Fruit fly (Drosophila melanogaster) whole organism, embryonic: ENCODE data around the gene mwh.

Source experiments
- ATbp ChIP-seq: fragments of 200-800 bp; sonication (Bioruptor generic); optimal IDR thresholded peaks from 2 replicates; lab custom pipeline; 2017; ENCODE audit warnings: missing biosample characterization, mild to moderate bottlenecking, missing genetic modification characterization, missing genetic modification reagents
- Abd-B ChIP-seq: fragments of 200-800 bp; sonication (Bioruptor generic); optimal IDR thresholded peaks from 2 replicates; lab custom pipeline; 2018; ENCODE audit warnings: missing biosample characterization, mild to moderate bottlenecking, missing genetic modification characterization, moderate library complexity
- Awh ChIP-seq: fragments of 200-800 bp; sonication (Bioruptor generic); IDR thresholded peaks from 2 replicates; pipeline ENCODE4, ENCODE4 v1.3.6; 2022; ENCODE audit warnings: missing biosample characterization, missing genetic modification characterization
- C15 ChIP-seq: fragments of 200-800 bp; sonication (Bioruptor generic); IDR thresholded peaks from 3 replicates; pipeline ENCODE4 v1.3.6; 2022; ENCODE audit warnings: missing biosample characterization, missing genetic modification characterization
- CG10267 ChIP-seq: fragments of 200-800 bp; sonication (Bioruptor generic); optimal IDR thresholded peaks from 2 replicates; lab custom pipeline; 2018; ENCODE audit warnings: missing biosample characterization, mild to moderate bottlenecking, missing genetic modification characterization, moderate library complexity
- CG10321 ChIP-seq: fragments of 200-800 bp; sonication (Bioruptor generic); IDR thresholded peaks from 2 replicates; pipeline ENCODE4 v1.3.6; 2022; ENCODE audit warnings: missing biosample characterization, missing genetic modification characterization
- CG12299 ChIP-seq: fragments of 200-800 bp; sonication (Bioruptor generic); optimal IDR thresholded peaks from 2 replicates; lab custom pipeline; 2018; ENCODE audit warnings: missing biosample characterization, mild to moderate bottlenecking, missing genetic modification characterization
- CG15514 ChIP-seq: fragments of 200-800 bp; sonication (Bioruptor generic); optimal IDR thresholded peaks from 3 replicates; lab custom pipeline; 2017; ENCODE audit warnings: missing biosample characterization, missing genetic modification characterization, mild to moderate bottlenecking, moderate library complexity, missing genetic modification reagents
- CG17328 ChIP-seq: fragments of 200-800 bp; sonication (Bioruptor generic); IDR thresholded peaks from 2 replicates; pipeline ENCODE4 v1.3.6; 2022; ENCODE audit warnings: missing biosample characterization, missing genetic modification characterization
- CG31365 ChIP-seq: fragments of 200-800 bp; sonication (Bioruptor generic); optimal IDR thresholded peaks from 2 replicates; lab custom pipeline; 2018; ENCODE audit warnings: missing biosample characterization, mild to moderate bottlenecking, missing genetic modification characterization
- CG3281 ChIP-seq: fragments of 200-800 bp; sonication (Bioruptor generic); optimal IDR thresholded peaks from 3 replicates; lab custom pipeline; 2017; ENCODE audit warnings: missing biosample characterization, mild to moderate bottlenecking, missing genetic modification characterization
- CG34224 ChIP-seq: fragments of 200-800 bp; sonication (Bioruptor generic); IDR thresholded peaks from 3 replicates; pipeline ENCODE4 v1.3.6; 2022; ENCODE audit warnings: missing biosample characterization, missing genetic modification characterization; ENCODE audit not compliant: partially characterized antibody
- CG4617 ChIP-seq: fragments of 200-800 bp; sonication (Bioruptor generic); optimal IDR thresholded peaks from 3 replicates; lab custom pipeline; 2016; ENCODE audit warnings: missing biosample characterization, missing genetic modification characterization, borderline replicate concordance
- CG4820 ChIP-seq: fragments of 200-800 bp; sonication (Bioruptor generic); optimal IDR thresholded peaks from 3 replicates; lab custom pipeline; 2016; ENCODE audit warnings: missing biosample characterization, missing genetic modification characterization
- CG4854 ChIP-seq: fragments of 200-800 bp; sonication (Bioruptor generic); optimal IDR thresholded peaks from 2 replicates; lab custom pipeline; 2016; ENCODE audit warnings: missing biosample characterization, missing genetic modification characterization, inconsistent platforms
- CG6683 ChIP-seq: fragments of 200-800 bp; sonication (Bioruptor generic); optimal IDR thresholded peaks from 2 replicates; lab custom pipeline; 2017; ENCODE audit warnings: missing biosample characterization, mild to moderate bottlenecking, missing genetic modification characterization, missing genetic modification reagents
- CG8359 ChIP-seq: fragments of 200-800 bp; sonication (Bioruptor generic); optimal IDR thresholded peaks from 2 replicates; lab custom pipeline; 2017; ENCODE audit warnings: missing biosample characterization, mild to moderate bottlenecking, missing genetic modification characterization, borderline replicate concordance
- CG9727 ChIP-seq: fragments of 200-800 bp; sonication (Bioruptor generic); optimal IDR thresholded peaks from 3 replicates; lab custom pipeline; 2017; ENCODE audit warnings: missing biosample characterization, mild to moderate bottlenecking, missing genetic modification characterization
- D19B ChIP-seq: fragments of 200-800 bp; sonication (Bioruptor generic); optimal IDR thresholded peaks from 2 replicates; lab custom pipeline; 2017; ENCODE audit warnings: missing biosample characterization, mild to moderate bottlenecking, missing genetic modification characterization
- Dbx ChIP-seq: fragments of 200-800 bp; sonication (Bioruptor generic); IDR thresholded peaks from 3 replicates; pipeline ENCODE4 v1.3.6; 2022; ENCODE audit warnings: missing biosample characterization, missing genetic modification characterization
- Fer1 ChIP-seq: fragments of 200-800 bp; sonication (Bioruptor generic); optimal IDR thresholded peaks from 2 replicates; lab custom pipeline; 2017; ENCODE audit warnings: missing biosample characterization, mild to moderate bottlenecking, missing genetic modification characterization
- HLH54F ChIP-seq: fragments of 200-800 bp; sonication (Bioruptor generic); optimal IDR thresholded peaks from 3 replicates; lab custom pipeline; 2016; ENCODE audit warnings: missing biosample characterization, missing genetic modification characterization
- Hey ChIP-seq: fragments of 200-800 bp; sonication (Bioruptor generic); optimal IDR thresholded peaks from 3 replicates; lab custom pipeline; 2018; ENCODE audit warnings: missing biosample characterization, mild to moderate bottlenecking, missing genetic modification characterization
- Hr78 ChIP-seq, 2 experiments: fragments of 200-800 bp in 1 of 2; fragments of >200 bp in 1 of 2; sonication (Bioruptor generic) in 1 of 2; optimal IDR thresholded peaks; 2 replicates each; lab custom pipeline; 2017 to 2019; ENCODE audit warnings: missing biosample characterization in 2 of 2, missing genetic modification characterization in 2 of 2, mild to moderate bottlenecking in 1 of 2, moderate library complexity in 1 of 2
- MBD-R2 ChIP-seq: fragments of 200-800 bp; sonication (Bioruptor generic); IDR thresholded peaks from 2 replicates; pipeline ENCODE4 v1.3.6; 2022; ENCODE audit warnings: missing biosample characterization, missing genetic modification characterization
- Nf-YB ChIP-seq: fragments of 200-800 bp; sonication (Bioruptor generic); optimal IDR thresholded peaks from 3 replicates; lab custom pipeline; 2019; ENCODE audit warnings: missing biosample characterization, mild to moderate bottlenecking, missing genetic modification characterization, moderate library complexity
- Pdp1 ChIP-seq, 2 experiments: fragments of 200-800 bp; sonication (Bioruptor generic); optimal IDR thresholded peaks; 3 replicates each; lab custom pipeline; 2016; ENCODE audit warnings: missing biosample characterization in 2 of 2, missing genetic modification characterization in 2 of 2, mild to moderate bottlenecking in 1 of 2, moderate library complexity in 1 of 2
- Ravus ChIP-seq: fragments of 200-800 bp; sonication (Bioruptor generic); IDR thresholded peaks from 2 replicates; pipeline ENCODE4 v1.3.6; 2022; ENCODE audit warnings: missing biosample characterization, missing genetic modification characterization
- ac ChIP-seq: fragments of 200-800 bp; sonication (Bioruptor generic); optimal IDR thresholded peaks from 3 replicates; lab custom pipeline; 2017; ENCODE audit warnings: missing biosample characterization, mild to moderate bottlenecking, missing genetic modification characterization
- amos ChIP-seq: fragments of 200-800 bp; sonication (Bioruptor generic); IDR thresholded peaks from 2 replicates; pipeline ENCODE4 v1.3.6; 2022; ENCODE audit warnings: missing biosample characterization, missing genetic modification characterization; ENCODE audit not compliant: partially characterized antibody
- bigmax ChIP-seq: fragments of 200-800 bp; sonication (Bioruptor generic); optimal IDR thresholded peaks from 2 replicates; lab custom pipeline; 2018; ENCODE audit warnings: missing biosample characterization, mild to moderate bottlenecking, missing genetic modification characterization
- chn ChIP-seq: fragments of 200-800 bp; sonication (Bioruptor generic); optimal IDR thresholded peaks from 2 replicates; lab custom pipeline; 2016; ENCODE audit warnings: missing biosample characterization, missing genetic modification characterization
- corto ChIP-seq: fragments of 200-800 bp; sonication (Bioruptor generic); optimal IDR thresholded peaks from 2 replicates; lab custom pipeline; 2016; ENCODE audit warnings: missing biosample characterization, mild to moderate bottlenecking, missing genetic modification characterization, moderate library complexity
- croc ChIP-seq: fragments of 200-800 bp; sonication (Bioruptor generic); conservative IDR thresholded peaks from 3 replicates; pipeline ENCODE4 v1.3.6; 2022; ENCODE audit warnings: missing biosample characterization, missing genetic modification characterization
- dan ChIP-seq: fragments of 200-800 bp; sonication (Bioruptor generic); IDR thresholded peaks from 2 replicates; pipeline ENCODE4 v1.3.6; 2022; ENCODE audit warnings: missing biosample characterization, missing genetic modification characterization
- gcm ChIP-seq: fragments of 200-800 bp; sonication (Bioruptor generic); optimal IDR thresholded peaks from 2 replicates; lab custom pipeline; 2019; ENCODE audit warnings: missing biosample characterization, mild to moderate bottlenecking, missing genetic modification characterization, moderate library complexity
- gt ChIP-seq: fragments of 200-800 bp; sonication (Bioruptor generic); IDR thresholded peaks from 2 replicates; pipeline ENCODE4 v1.3.6; 2022; ENCODE audit warnings: missing biosample characterization, missing genetic modification characterization
- h ChIP-seq: fragments of >200 bp; optimal IDR thresholded peaks from 2 replicates; lab custom pipeline; 2017
- inv ChIP-seq: fragments of 200-800 bp; sonication (Bioruptor generic); IDR thresholded peaks from 2 replicates; pipeline ENCODE4 v1.3.6; 2022; ENCODE audit warnings: missing biosample characterization, missing genetic modification characterization; ENCODE audit not compliant: partially characterized antibody
- kah ChIP-seq: fragments of 200-800 bp; sonication (Bioruptor generic); optimal IDR thresholded peaks from 2 replicates; lab custom pipeline; 2018; ENCODE audit warnings: missing biosample characterization, mild to moderate bottlenecking, missing genetic modification characterization
- kay ChIP-seq: fragments of 200-800 bp; sonication (Bioruptor generic); optimal IDR thresholded peaks from 2 replicates; lab custom pipeline; 2016; ENCODE audit warnings: missing biosample characterization, missing genetic modification characterization
- sd ChIP-seq: fragments of 200-800 bp; sonication (Bioruptor generic); optimal IDR thresholded peaks from 3 replicates; lab custom pipeline; 2018; ENCODE audit warnings: missing biosample characterization, mild to moderate bottlenecking, missing genetic modification characterization, moderate library complexity
- sens ChIP-seq: fragments of 200-800 bp; sonication (Bioruptor generic); peaks from one replicate; lab custom pipeline; 2016; ENCODE audit warnings: missing biosample characterization, missing genetic modification characterization
- sim ChIP-seq: fragments of 200-800 bp; sonication (Bioruptor generic); IDR thresholded peaks from 2 replicates; pipeline ENCODE4 v1.3.6; 2022; ENCODE audit warnings: missing biosample characterization, missing genetic modification characterization
- sisA ChIP-seq: fragments of 200-800 bp; sonication (Bioruptor generic); IDR thresholded peaks from 2 replicates; pipeline ENCODE4 v1.3.6; 2022; ENCODE audit warnings: missing biosample characterization, missing genetic modification characterization
- toy ChIP-seq: fragments of 200-800 bp; sonication (Bioruptor generic); IDR thresholded peaks from 2 replicates; pipeline ENCODE4 v1.3.6; 2022; ENCODE audit warnings: missing biosample characterization, missing genetic modification characterization
- trem ChIP-seq: fragments of 200-800 bp; optimal IDR thresholded peaks from 3 replicates; lab custom pipeline; 2019; ENCODE audit warnings: missing biosample characterization, mild to moderate bottlenecking, missing genetic modification characterization, moderate library complexity
- zen2 ChIP-seq: fragments of 200-800 bp; sonication (Bioruptor generic); IDR thresholded peaks from 3 replicates; pipeline ENCODE4 v1.3.6; 2022; ENCODE audit warnings: missing biosample characterization, missing genetic modification characterization; ENCODE audit not compliant: partially characterized antibody

Gene mwh

DNA sequence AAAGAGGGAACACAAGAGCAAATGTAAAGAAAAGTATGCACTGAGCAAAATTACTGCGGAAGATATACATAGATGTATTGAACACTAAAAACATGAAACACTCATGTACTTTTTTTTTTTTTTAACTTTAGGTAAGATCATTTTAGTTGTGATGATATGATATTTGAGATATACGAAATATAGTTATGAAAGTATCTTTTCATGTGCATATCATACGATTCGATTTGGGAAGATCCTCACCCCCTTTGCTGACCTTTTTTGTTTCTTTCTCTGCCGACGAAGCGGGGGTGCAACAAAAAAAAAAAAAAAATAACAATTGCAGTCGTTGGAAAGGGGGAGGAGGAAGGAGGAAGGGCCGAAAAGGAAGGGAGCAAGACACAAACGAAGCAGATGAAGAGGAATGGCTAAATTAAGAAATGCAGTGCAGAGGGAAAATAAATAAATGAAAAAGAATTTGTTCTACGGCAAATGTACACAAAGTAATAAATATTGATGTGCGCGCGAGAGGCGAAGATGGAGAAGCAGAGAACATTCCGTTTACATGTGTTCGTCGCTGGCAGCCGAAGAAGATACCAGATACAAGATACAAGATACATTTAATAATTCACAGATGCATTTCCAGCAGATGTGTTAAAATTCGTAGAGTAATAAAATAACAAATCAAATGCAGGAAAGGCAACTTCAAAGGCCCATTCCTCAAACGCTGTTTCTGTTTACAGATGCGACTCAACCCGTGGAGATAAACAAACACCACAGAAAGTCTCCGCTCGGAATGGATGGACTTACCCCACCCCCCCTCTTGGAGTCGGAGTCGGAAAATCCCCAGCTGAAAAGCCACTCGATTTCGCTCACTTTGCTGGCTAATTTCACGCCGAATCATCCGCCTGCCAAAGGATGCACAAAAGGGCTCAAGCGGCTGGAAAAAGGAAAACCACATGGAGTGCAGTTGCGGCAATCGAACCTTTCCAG is 33.4 kb upstream of the mwh start (continued):
- TF ChIP-seq Hr78 (GFP tag; optimal IDR thresholded peaks at IDR 0.05; lab: Kevin White, UChicago) (peak in 1 of 2 experiments; percentile 7), sens (GFP tag; lab: Kevin White, UChicago) (peak; percentile 96), sd (no peak), h (lab: Kevin White, UChicago) (no peak), ac (peak; percentile 60), CG17328 (GFP tag; lab: Robert Waterston, UW) (no peak), CG4854 (GFP tag; lab: Kevin White, UChicago) (no peak), CG8359 (no peak), gcm (GFP tag; lab: Kevin White, UChicago) (no peak), toy (GFP tag; lab: Robert Waterston, UW) (no peak), Pdp1 (GFP tag; optimal IDR thresholded peaks at IDR 0.05; lab: Kevin White, UChicago) (peak; percentile 9 to 24), Ravus (GFP tag; lab: Robert Waterston, UW) (no peak), MBD-R2 (GFP tag; lab: Robert Waterston, UW) (no peak), CG10267 (tag; lab: Kevin White, UChicago) (peak; percentile 17), Fer1 (no peak), Dbx (GFP tag; lab: Robert Waterston, UW) (no peak), trem (tag; lab: Kevin White, UChicago) (peak; percentile 25), inv (no peak), CG31365 (no peak), D19B (GFP tag; lab: Kevin White, UChicago) (no peak), croc (GFP tag; lab: Robert Waterston, UW) (peak; percentile 65), sisA (GFP tag; lab: Robert Waterston, UW) (peak; percentile 45; the same call in 1 of the 2 replicates), bigmax (no peak), sim (GFP tag; lab: Robert Waterston, UW) (no peak), Abd-B (GFP tag; lab: Kevin White, UChicago) (no peak), CG10321 (no peak), corto (GFP tag; lab: Kevin White, UChicago) (no peak), chn (GFP tag; lab: Kevin White, UChicago) (peak; percentile 23), CG4617 (GFP tag; lab: Kevin White, UChicago) (no peak), CG9727 (GFP tag; lab: Kevin White, UChicago) (no peak), dan (peak; percentile 73), Nf-YB (GFP tag; lab: Kevin White, UChicago) (no peak), gt (GFP tag; lab: Robert Waterston, UW) (no peak), amos (GFP tag; lab: Robert Waterston, UW) (no peak), CG34224 (GFP tag; lab: Robert Waterston, UW) (no peak), CG4820 (GFP tag; lab: Kevin White, UChicago) (peak; percentile 37), zen2 (GFP tag; lab: Robert Waterston, UW) (no peak), HLH54F (GFP tag; lab: Kevin White, UChicago) (no peak), CG12299 (tag; lab: Kevin White, UChicago) (no peak), CG3281 (GFP tag; lab: Kevin White, UChicago) (no peak), CG15514 (no peak), kah (GFP tag; lab: Kevin White, UChicago) (no peak), kay (no peak), C15 (no peak), Hey (no peak), Awh (GFP tag; lab: Robert Waterston, UW) (no peak), ATbp (GFP tag; lab: Kevin White, UChicago) (peak; percentile 12), CG6683 (GFP tag; lab: Kevin White, UChicago) (no peak)
